Worm (Caenorhabditis elegans) whole organism, mixed stage, embryonic: ENCODE results near the gene Y37E11AL.3.

ENCODE experiments used
- M03D4.4 ChIP-seq: sonication (generic microtip); optimal IDR thresholded peaks from 2 replicates; lab custom pipeline; 2017; ENCODE audit warnings: mild to moderate bottlenecking, missing genetic modification characterization, missing compliant biosample characterization
- bed-3 ChIP-seq: fragments of 200-800 bp; sonication (Bioruptor generic); optimal IDR thresholded peaks from 3 replicates; lab custom pipeline; 2018; ENCODE audit warnings: mild to moderate bottlenecking, missing genetic modification characterization, moderate library complexity, missing compliant biosample characterization
- ceh-39 ChIP-seq: fragments of 150-350 bp; optimal IDR thresholded peaks from 2 replicates; lab custom pipeline; 2014; ENCODE audit warnings: missing biosample characterization, missing genetic modification characterization
- ceh-43 ChIP-seq: fragments of 200-800 bp; sonication (Bioruptor generic); optimal IDR thresholded peaks from 2 replicates; lab custom pipeline; 2018; ENCODE audit warnings: mild to moderate bottlenecking, missing genetic modification characterization, moderate library complexity, missing compliant biosample characterization
- ceh-83 ChIP-seq: fragments of 200-800 bp; sonication (Bioruptor generic); optimal IDR thresholded peaks from 2 replicates; lab custom pipeline; 2018; ENCODE audit warnings: mild to moderate bottlenecking, missing genetic modification characterization, missing compliant biosample characterization
- ces-1 ChIP-seq: fragments of 150-350 bp; optimal IDR thresholded peaks from 2 replicates; lab custom pipeline; 2014; ENCODE audit warnings: missing biosample characterization, missing genetic modification reagents, missing genetic modification characterization
- cnd-1 ChIP-seq: fragments of 200-800 bp; sonication (Bioruptor generic); optimal IDR thresholded peaks from 2 replicates; lab custom pipeline; 2018; ENCODE audit warnings: mild to moderate bottlenecking, missing genetic modification characterization, missing compliant biosample characterization
- drap-1 ChIP-seq: fragments of 200-800 bp; sonication (Bioruptor generic); optimal IDR thresholded peaks from 3 replicates; lab custom pipeline; 2018; ENCODE audit warnings: mild to moderate bottlenecking, missing genetic modification characterization, missing compliant biosample characterization
- elt-1 ChIP-seq: sonication (generic microtip); optimal IDR thresholded peaks from 2 replicates; lab custom pipeline; 2017; ENCODE audit warnings: missing genetic modification characterization, mild to moderate bottlenecking, missing compliant biosample characterization, antibody characterized with exemption, moderate library complexity, borderline replicate concordance; ENCODE audit not compliant: insufficient read depth
- elt-3 ChIP-seq: fragments of 150-350 bp; optimal IDR thresholded peaks from 2 replicates; lab custom pipeline; 2014; ENCODE audit warnings: missing biosample characterization, missing genetic modification characterization
- flh-1 ChIP-seq: fragments of 200-800 bp; sonication (Bioruptor generic); optimal IDR thresholded peaks from 2 replicates; lab custom pipeline; 2018; ENCODE audit warnings: mild to moderate bottlenecking, missing genetic modification characterization, moderate library complexity, missing compliant biosample characterization
- ham-2 ChIP-seq: fragments of 200-800 bp; sonication (Bioruptor generic); optimal IDR thresholded peaks from 2 replicates; lab custom pipeline; 2018; ENCODE audit warnings: mild to moderate bottlenecking, missing genetic modification characterization, missing compliant biosample characterization
- lin-13 ChIP-seq: fragments of 150-350 bp; optimal IDR thresholded peaks from 2 replicates; lab custom pipeline; 2014; ENCODE audit warnings: missing biosample characterization, missing genetic modification characterization
- lin-32 ChIP-seq: fragments of 200-800 bp; sonication (Bioruptor generic); optimal IDR thresholded peaks from 2 replicates; lab custom pipeline; 2018; ENCODE audit warnings: mild to moderate bottlenecking, missing genetic modification characterization, missing compliant biosample characterization
- lsy-2 ChIP-seq: fragments of 150-350 bp; optimal IDR thresholded peaks from 2 replicates; lab custom pipeline; 2014; ENCODE audit warnings: missing biosample characterization, missing genetic modification characterization
- mab-5 ChIP-seq: fragments of 150-350 bp; optimal IDR thresholded peaks from 2 replicates; lab custom pipeline; 2014; ENCODE audit warnings: missing biosample characterization, missing genetic modification characterization
- mls-2 ChIP-seq: sonication (generic microtip); optimal IDR thresholded peaks from 2 replicates; lab custom pipeline; 2016; ENCODE audit warnings: mild to moderate bottlenecking, missing genetic modification characterization, moderate library complexity, missing compliant biosample characterization
- nhr-12 ChIP-seq: fragments of 150-350 bp; optimal IDR thresholded peaks from 2 replicates; lab custom pipeline; 2014; ENCODE audit warnings: missing biosample characterization, missing genetic modification characterization
- nhr-2 ChIP-seq: fragments of 150-350 bp; optimal IDR thresholded peaks from 2 replicates; lab custom pipeline; 2014; ENCODE audit warnings: missing biosample characterization, missing genetic modification characterization
- nhr-237 ChIP-seq: fragments of 150-350 bp; optimal IDR thresholded peaks from 2 replicates; lab custom pipeline; 2014; ENCODE audit warnings: missing biosample characterization, missing genetic modification characterization
- nhr-28 ChIP-seq: fragments of 150-350 bp; optimal IDR thresholded peaks from 2 replicates; lab custom pipeline; 2014; ENCODE audit warnings: missing biosample characterization, missing genetic modification characterization
- nhr-76 ChIP-seq: sonication (generic microtip); optimal IDR thresholded peaks from 2 replicates; lab custom pipeline; 2017; ENCODE audit warnings: missing biosample characterization, missing genetic modification characterization
- pha-4 ChIP-seq: fragments of 150-350 bp; optimal IDR thresholded peaks from 2 replicates; lab custom pipeline; 2018; ENCODE audit warnings: missing biosample characterization, missing genetic modification reagents, missing genetic modification characterization
- sem-2 ChIP-seq: fragments of 200-800 bp; sonication (Bioruptor generic); optimal IDR thresholded peaks from 2 replicates; lab custom pipeline; 2018; ENCODE audit warnings: mild to moderate bottlenecking, missing genetic modification characterization, missing compliant biosample characterization
- snpc-4 ChIP-seq: fragments of 150-350 bp; optimal IDR thresholded peaks from 2 replicates; lab custom pipeline; 2014; ENCODE audit warnings: missing biosample characterization, missing genetic modification characterization
- unc-120 ChIP-seq: sonication (generic microtip); optimal IDR thresholded peaks from 2 replicates; lab custom pipeline; 2017; ENCODE audit warnings: missing genetic modification characterization, missing compliant biosample characterization; ENCODE audit not compliant: poor library complexity, severe bottlenecking
- unc-39 ChIP-seq: fragments of 150-350 bp; optimal IDR thresholded peaks from 2 replicates; lab custom pipeline; 2014; ENCODE audit warnings: missing biosample characterization, missing genetic modification characterization
- unc-62 ChIP-seq: fragments of 150-350 bp; optimal IDR thresholded peaks from 2 replicates; lab custom pipeline; 2014; ENCODE audit warnings: missing biosample characterization, missing genetic modification reagents, missing genetic modification characterization
- zip-8 ChIP-seq: fragments of 150-350 bp; optimal IDR thresholded peaks from 2 replicates; lab custom pipeline; 2014; ENCODE audit warnings: missing biosample characterization, missing genetic modification characterization
- ztf-11 ChIP-seq: fragments of 150-350 bp; optimal IDR thresholded peaks from 2 replicates; lab custom pipeline; 2014; ENCODE audit warnings: missing biosample characterization, missing genetic modification characterization

Gene Y37E11AL.3

ce11 chrIV:3662863-3663262 lies 31.9 kb upstream of the Y37E11AL.3 start:
- TF ChIP-seq bed-3 (no peak), nhr-28 (tag; lab: Kevin White, UChicago) (no peak), zip-8 (no peak), lin-13 (no peak), mab-5 (tag; lab: Kevin White, UChicago) (no peak), cnd-1 (tag; lab: Kevin White, UChicago) (no peak), nhr-2 (tag; lab: Kevin White, UChicago) (no peak), mls-2 (tag; lab: Kevin White, UChicago) (no peak), unc-120 (tag; lab: Kevin White, UChicago) (no peak), elt-1 (tag; lab: Kevin White, UChicago) (no peak), lin-32 (GFP tag; lab: Kevin White, UChicago) (no peak), ceh-39 (tag; lab: Kevin White, UChicago) (no peak), unc-62 (no peak), nhr-12 (no peak), nhr-76 (tag; lab: Kevin White, UChicago) (no peak), elt-3 (no peak)

DNA sequence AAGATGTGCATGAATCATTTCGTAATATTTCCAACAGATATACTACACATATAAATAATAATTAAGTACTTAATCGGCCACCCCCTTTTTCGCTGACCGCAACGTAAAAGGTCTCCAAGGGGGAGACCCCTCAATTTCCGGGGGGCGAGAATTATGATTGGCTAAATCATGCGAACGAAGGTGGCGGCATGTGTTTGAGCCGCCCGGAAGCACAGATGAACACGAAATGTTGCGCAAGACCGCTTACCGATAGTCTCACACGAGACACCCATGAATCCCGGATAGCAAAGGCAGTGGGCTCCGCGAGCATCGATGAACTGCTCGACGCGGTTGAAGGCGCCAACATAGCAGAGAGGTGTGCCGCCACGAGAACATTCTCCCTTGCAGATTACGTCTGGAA lies 29.6 kb upstream of the Y37E11AL.3 start:
- TF ChIP-seq cnd-1 (tag; lab: Kevin White, UChicago) (peak; percentile 26), mab-5 (tag; lab: Kevin White, UChicago) (no peak)

ce11 chrIV:3666543-3666942 lies 28.2 kb upstream of the Y37E11AL.3 start:
- no peak for TF ChIP-seq ceh-43
- no peak for TF ChIP-seq snpc-4 (tag; lab: Kevin White, UChicago)
- no peak for TF ChIP-seq lsy-2 (tag; lab: Kevin White, UChicago)
- TF ChIP-seq mls-2 (tag; lab: Kevin White, UChicago) = no peak
- no peak for TF ChIP-seq nhr-237 (tag; lab: Kevin White, UChicago)
- no peak for TF ChIP-seq mab-5 (tag; lab: Kevin White, UChicago)
- TF ChIP-seq ceh-83 (GFP tag; lab: Kevin White, UChicago) = no peak
- TF ChIP-seq lin-32 (GFP tag; lab: Kevin White, UChicago) = no peak
- TF ChIP-seq sem-2 (GFP tag; lab: Kevin White, UChicago) = no peak
- no peak for TF ChIP-seq ces-1 (GFP tag; lab: Kevin White, UChicago)
- no peak for TF ChIP-seq drap-1
- no peak for TF ChIP-seq nhr-76 (tag; lab: Kevin White, UChicago)
- TF ChIP-seq ztf-11 (tag; lab: Kevin White, UChicago) = no peak
- no peak for TF ChIP-seq M03D4.4 (tag; lab: Kevin White, UChicago)

- TF ChIP-seq ces-1 (GFP tag; lab: Kevin White, UChicago) = peak; percentile 86
- no peak for TF ChIP-seq zip-8
These were observed 26.9 kb upstream of the Y37E11AL.3 start for ce11 chrIV:3667796-3668195.

DNA sequence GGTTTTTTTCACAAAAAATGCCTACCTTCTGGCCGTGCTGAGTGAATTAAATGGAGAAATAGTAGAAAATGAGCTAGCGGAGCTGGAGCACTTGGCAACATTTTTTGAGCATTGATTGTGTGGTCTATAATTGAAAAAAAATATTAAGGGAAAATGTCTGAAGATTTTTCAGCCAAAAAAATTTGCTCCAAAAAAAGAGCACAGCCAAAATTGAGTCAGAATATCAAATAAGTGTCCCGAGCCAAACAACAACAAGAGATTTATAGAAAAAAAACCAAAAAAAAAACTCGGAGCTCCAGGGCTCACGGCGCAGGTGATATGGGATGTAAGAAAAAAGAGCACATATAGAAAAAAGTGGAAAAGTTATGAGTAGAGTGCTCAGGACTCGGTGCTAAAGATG lies 26.1 kb upstream of the Y37E11AL.3 start, which contains the start of gene fmil-1:
Gene fmil-1 (minus strand): TSS at position 101 of the 400 bp plus-strand sequence.
- TF ChIP-seq ztf-11 (tag; lab: Kevin White, UChicago) = no peak
- TF ChIP-seq lsy-2 (tag; lab: Kevin White, UChicago) = no peak
- no peak for TF ChIP-seq ceh-83 (GFP tag; lab: Kevin White, UChicago)
- no peak for TF ChIP-seq unc-39 (tag; lab: Kevin White, UChicago)
- TF ChIP-seq ham-2 (GFP tag; lab: Kevin White, UChicago) = no peak
- TF ChIP-seq lin-32 (GFP tag; lab: Kevin White, UChicago) = no peak
- TF ChIP-seq ceh-39 (tag; lab: Kevin White, UChicago) = no peak
- no peak for TF ChIP-seq mab-5 (tag; lab: Kevin White, UChicago)
- TF ChIP-seq bed-3 = no peak
- no peak for TF ChIP-seq M03D4.4 (tag; lab: Kevin White, UChicago)
- TF ChIP-seq ceh-43 = no peak
- no peak for TF ChIP-seq pha-4 (tag; lab: Kevin White, UChicago)
- no peak for TF ChIP-seq flh-1 (GFP tag; lab: Kevin White, UChicago)
- no peak for TF ChIP-seq lin-13

- TF ChIP-seq elt-3 (no peak), pha-4 (tag; lab: Kevin White, UChicago) (no peak)
- TF ChIP-seq, all 35 proteins: peak for 0
These were observed 13.0 kb upstream of the Y37E11AL.3 start for ce11 chrIV:3681763-3682162.
